Fruit fly (Drosophila melanogaster) S2 (cell line): ENCODE measurements around the gene CG7149.

Source experiments
- CG8478 ChIP-seq: fragments of >200 bp; optimal IDR thresholded peaks from 2 replicates; lab custom pipeline; 2018
- CTCF ChIP-seq, 2 experiments: fragments of >200 bp; optimal IDR thresholded peaks; 2 replicates each; lab custom pipeline; 2018

dm6 chr2L:7833238-7833637, 42.9 kb upstream of the CG7149 start:
- TF ChIP-seq CG8478 (no peak), CTCF (optimal IDR thresholded peaks at IDR 0.05; lab: Kevin White, UChicago) (no peak)
